Worm (Caenorhabditis elegans): ENCODE measurements around the gene math-41.

ce11 chrII:1851716-1852115 is 27.3 kb downstream of the math-41 start:
- no peak for TF ChIP-seq aly-2 (tag; optimal IDR thresholded peaks at IDR 0.05)
- no peak for TF ChIP-seq skn-1 (tag; optimal IDR thresholded peaks at IDR 0.05)
- no peak for TF ChIP-seq unc-62 (GFP tag; optimal IDR thresholded peaks at IDR 0.05)
- no peak for TF ChIP-seq nhr-237 (tag; optimal IDR thresholded peaks at IDR 0.05)
- no peak for TF ChIP-seq nhr-6 (tag; optimal IDR thresholded peaks at IDR 0.05)
- no peak for TF ChIP-seq unc-39 (tag; optimal IDR thresholded peaks at IDR 0.05)
- TF ChIP-seq lin-39 (tag; optimal IDR thresholded peaks at IDR 0.05) = no peak
- TF ChIP-seq egl-27 (tag; optimal IDR thresholded peaks at IDR 0.05) = peak; percentile 83
- TF ChIP-seq alr-1 (tag; optimal IDR thresholded peaks at IDR 0.05) = no peak
- TF ChIP-seq Y55F3AM.14 (GFP tag; optimal IDR thresholded peaks at IDR 0.05) = no peak
- TF ChIP-seq snpc-4 (tag; optimal IDR thresholded peaks at IDR 0.05) = no peak
- TF ChIP-seq ztf-1 (GFP tag; conservative IDR thresholded peaks at IDR 0.05) = no peak

All from whole organism, L2 larva.